Worm (Caenorhabditis elegans): ENCODE measurements around the gene Y79H2A.2.

Gene Y79H2A.2

ce11 chrIII:12063934-12064333, 33.4 kb upstream of the Y79H2A.2 start:
- TF ChIP-seq sma-9 (GFP tag; optimal IDR thresholded peaks at IDR 0.05) (no peak), sma-9 (tag; optimal IDR thresholded peaks at IDR 0.05) (no peak), nhr-25 (tag; optimal IDR thresholded peaks at IDR 0.05) (no peak), nhr-12 (tag; optimal IDR thresholded peaks at IDR 0.05) (no peak), lin-39 (tag; optimal IDR thresholded peaks at IDR 0.05) (no peak), alr-1 (tag; optimal IDR thresholded peaks at IDR 0.05) (no peak), lin-13 (GFP tag; optimal IDR thresholded peaks at IDR 0.05) (no peak), nhr-129 (tag; optimal IDR thresholded peaks at IDR 0.05) (no peak), ztf-4 (tag; optimal IDR thresholded peaks at IDR 0.05) (no peak), mab-5 (tag; optimal IDR thresholded peaks at IDR 0.05) (no peak), ztf-11 (tag; optimal IDR thresholded peaks at IDR 0.05) (no peak), unc-62 (GFP tag; optimal IDR thresholded peaks at IDR 0.05) (no peak), ztf-1 (GFP tag; conservative IDR thresholded peaks at IDR 0.05) (no peak)

ce11 chrIII:12061413-12061812, 30.8 kb upstream of the Y79H2A.2 start, which contains the start of gene zyg-8:
zyg-8 (plus strand) TSS chrIII:12061713.
- TF ChIP-seq nhr-77 (tag; optimal IDR thresholded peaks at IDR 0.05): no peak
- no peak for TF ChIP-seq zag-1 (tag; optimal IDR thresholded peaks at IDR 0.05)
- no peak for TF ChIP-seq nhr-10 (tag; optimal IDR thresholded peaks at IDR 0.05)
- TF ChIP-seq R02D3.7 (tag; optimal IDR thresholded peaks at IDR 0.05): no peak
- TF ChIP-seq lin-39 (tag; optimal IDR thresholded peaks at IDR 0.05): no peak
- no peak for TF ChIP-seq elt-3 (tag; optimal IDR thresholded peaks at IDR 0.05)
- TF ChIP-seq lin-13 (GFP tag; optimal IDR thresholded peaks at IDR 0.05): no peak
- no peak for TF ChIP-seq ama-1 (optimal IDR thresholded peaks at IDR 0.05)
- TF ChIP-seq fos-1 (tag; optimal IDR thresholded peaks at IDR 0.05): no peak

DNA sequence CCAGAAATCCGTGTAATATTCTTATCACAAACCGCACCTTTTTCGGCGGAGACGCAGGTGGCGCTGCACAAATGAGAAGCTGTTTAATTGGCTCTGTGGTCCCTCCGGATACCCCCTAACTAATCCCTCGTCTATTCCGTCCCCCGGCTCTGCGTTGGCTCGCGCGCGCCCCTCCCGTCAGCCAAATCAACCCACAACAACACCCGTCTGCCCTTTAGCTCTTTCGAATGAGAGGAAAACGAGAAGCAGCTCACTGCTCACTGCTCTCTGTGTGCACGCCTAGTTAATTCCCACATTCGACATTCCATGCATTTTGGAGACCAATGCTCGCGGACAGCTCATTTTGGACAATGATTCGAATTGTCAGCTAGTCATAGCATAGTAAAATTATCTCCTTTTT, 29.5 kb upstream of the Y79H2A.2 start:
- TF ChIP-seq elt-1 (tag; optimal IDR thresholded peaks at IDR 0.05): no peak
- TF ChIP-seq lin-13 (GFP tag; optimal IDR thresholded peaks at IDR 0.05): no peak
- no peak for TF ChIP-seq blmp-1 (tag; optimal IDR thresholded peaks at IDR 0.05; ENCODE audit: insufficient read depth)
- TF ChIP-seq aly-2 (tag; optimal IDR thresholded peaks at IDR 0.05): no peak
- TF ChIP-seq gmeb-1 (tag; optimal IDR thresholded peaks at IDR 0.05): no peak
- TF ChIP-seq R02D3.7 (tag; optimal IDR thresholded peaks at IDR 0.05): no peak
- no peak for TF ChIP-seq nhr-25 (tag; optimal IDR thresholded peaks at IDR 0.05)
- TF ChIP-seq unc-62 (GFP tag; optimal IDR thresholded peaks at IDR 0.05): no peak
- TF ChIP-seq F13H6.1 (tag; optimal IDR thresholded peaks at IDR 0.05): no peak
- no peak for TF ChIP-seq dmd-4 (tag; optimal IDR thresholded peaks at IDR 0.05)
- no peak for TF ChIP-seq alr-1 (tag; optimal IDR thresholded peaks at IDR 0.05)
- TF ChIP-seq lsy-2 (tag; optimal IDR thresholded peaks at IDR 0.05): no peak
- no peak for TF ChIP-seq ztf-1 (GFP tag; conservative IDR thresholded peaks at IDR 0.05)
- TF ChIP-seq crh-2 (tag; optimal IDR thresholded peaks at IDR 0.05): no peak

DNA sequence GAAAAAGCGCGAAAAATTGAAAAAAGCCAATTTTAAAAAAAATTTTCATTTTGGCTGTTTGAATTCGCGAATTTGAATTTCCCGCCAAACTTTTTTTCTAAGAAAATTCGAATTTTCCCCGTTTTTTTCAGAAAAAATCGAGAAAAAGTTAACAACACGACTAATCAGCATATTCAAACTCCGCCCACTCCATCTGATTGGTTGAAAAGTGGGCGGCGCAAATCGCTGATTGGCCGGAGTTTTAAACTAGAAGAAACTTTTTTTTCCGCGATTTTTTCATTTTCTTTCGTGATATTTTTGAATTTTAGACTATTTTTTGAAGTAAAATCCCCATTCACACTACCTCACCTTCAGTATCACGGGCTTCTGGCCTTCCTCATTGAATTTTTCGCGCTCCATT, 29.0 kb upstream of the Y79H2A.2 start:
- TF ChIP-seq nhr-23 (tag; optimal IDR thresholded peaks at IDR 0.05) (no peak), unc-39 (tag; optimal IDR thresholded peaks at IDR 0.05) (no peak)

DNA sequence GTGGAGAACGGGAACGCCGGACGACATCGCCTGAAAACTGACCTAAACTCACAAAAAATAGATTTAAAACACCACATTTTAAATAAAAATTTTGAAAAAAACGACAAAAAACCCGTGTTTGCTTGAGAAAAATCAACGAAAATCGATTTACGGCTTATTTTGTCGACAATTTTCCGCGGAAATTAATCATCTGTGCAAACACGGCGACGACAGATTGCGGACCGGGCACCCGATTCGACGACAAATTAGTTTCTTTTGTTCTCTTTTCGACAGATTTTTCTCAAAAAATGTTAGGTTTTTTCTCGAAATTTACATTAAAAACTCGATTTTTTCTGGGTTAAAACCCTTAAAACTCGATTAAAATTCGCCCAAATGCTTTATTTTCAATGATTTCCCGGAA, 27.9 kb upstream of the Y79H2A.2 start, which contains the start of gene arx-3:
TSS of gene arx-3 (minus strand) at position 30 of the 400 bp plus-strand sequence.
- peak; percentile 58 for TF ChIP-seq unc-55 (GFP tag; optimal IDR thresholded peaks at IDR 0.05)
- peak; percentile 30 for TF ChIP-seq crh-2 (tag; optimal IDR thresholded peaks at IDR 0.05)
- TF ChIP-seq fos-1 (tag; optimal IDR thresholded peaks at IDR 0.05): peak; percentile 13
- peak; percentile 35 for TF ChIP-seq sem-4 (tag; optimal IDR thresholded peaks at IDR 0.05)
- TF ChIP-seq nhr-25 (tag; optimal IDR thresholded peaks at IDR 0.05): peak; percentile 41
- TF ChIP-seq lsy-2 (tag; optimal IDR thresholded peaks at IDR 0.05): peak; percentile 53 to 57
- peak; percentile 10 for TF ChIP-seq lin-13 (GFP tag; optimal IDR thresholded peaks at IDR 0.05)
- TF ChIP-seq C34F6.9 (tag; optimal IDR thresholded peaks at IDR 0.05): peak; percentile 52
- TF ChIP-seq mab-5 (tag; optimal IDR thresholded peaks at IDR 0.05): peak; percentile 31
- peak; percentile 42 for TF ChIP-seq gmeb-1 (tag; optimal IDR thresholded peaks at IDR 0.05)
- no peak for TF ChIP-seq zag-1 (tag; optimal IDR thresholded peaks at IDR 0.05)
- TF ChIP-seq elt-3 (tag; optimal IDR thresholded peaks at IDR 0.05): no peak
- TF ChIP-seq nhr-237 (tag; optimal IDR thresholded peaks at IDR 0.05): no peak

DNA sequence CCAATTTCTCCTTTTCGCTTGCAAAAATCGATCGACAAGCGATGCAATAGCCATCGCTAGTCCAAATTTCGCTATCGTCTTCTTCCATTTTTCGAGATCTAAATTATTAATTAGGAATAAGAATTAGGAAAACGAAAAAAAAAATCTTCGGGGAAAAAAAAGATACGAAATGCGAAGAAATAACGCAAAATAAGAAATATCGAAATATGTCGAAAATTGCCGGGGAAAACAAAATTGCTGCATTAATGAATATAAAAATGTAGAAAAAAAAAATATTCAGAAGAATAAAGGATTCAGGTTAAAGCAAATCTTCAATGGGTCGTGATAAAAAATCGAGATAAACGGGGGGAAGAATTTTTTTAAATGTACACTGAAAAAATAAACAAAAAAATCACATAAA, 21.6 kb upstream of the Y79H2A.2 start, which contains the start of gene Y79H2A.3:
TSS of gene Y79H2A.3 (minus strand) at position 101 of the 400 bp plus-strand sequence.
- TF ChIP-seq snpc-4 (tag; optimal IDR thresholded peaks at IDR 0.05) (no peak), nhr-23 (tag; optimal IDR thresholded peaks at IDR 0.05) (no peak), nhr-25 (tag; optimal IDR thresholded peaks at IDR 0.05) (no peak), zag-1 (tag; optimal IDR thresholded peaks at IDR 0.05) (no peak), mab-5 (tag; optimal IDR thresholded peaks at IDR 0.05) (no peak), ama-1 (optimal IDR thresholded peaks at IDR 0.05) (no peak), aly-2 (tag; optimal IDR thresholded peaks at IDR 0.05) (no peak), gmeb-1 (tag; optimal IDR thresholded peaks at IDR 0.05) (no peak), Y55F3AM.14 (GFP tag; optimal IDR thresholded peaks at IDR 0.05) (no peak), lin-11 (tag; optimal IDR thresholded peaks at IDR 0.05) (no peak), C34F6.9 (tag; optimal IDR thresholded peaks at IDR 0.05) (no peak), nhr-77 (tag; optimal IDR thresholded peaks at IDR 0.05) (no peak), lsy-2 (tag; optimal IDR thresholded peaks at IDR 0.05) (no peak), sem-4 (tag; optimal IDR thresholded peaks at IDR 0.05) (no peak), nhr-11 (tag; optimal IDR thresholded peaks at IDR 0.05) (no peak)
